Fruit fly (Drosophila melanogaster) whole organism, prepupa: ENCODE measurements around the gene unc-13-4A.

Source experiments
- CG8632 ChIP-seq: fragments of 200-800 bp; sonication (Bioruptor generic); optimal IDR thresholded peaks from 3 replicates; lab custom pipeline; 2016; ENCODE audit warnings: missing biosample characterization, missing genetic modification characterization
- Gug ChIP-seq: fragments of 200-800 bp; sonication (Bioruptor generic); IDR thresholded peaks from 2 replicates; pipeline ENCODE4 v1.3.6; 2022; ENCODE audit warnings: missing biosample characterization, missing genetic modification characterization
- Smox ChIP-seq: fragments of 200-800 bp; sonication (Bioruptor generic); optimal IDR thresholded peaks from 3 replicates; lab custom pipeline; 2016; ENCODE audit warnings: missing biosample characterization, missing genetic modification characterization
- cyc ChIP-seq: fragments of 200-800 bp; sonication (Bioruptor generic); optimal IDR thresholded peaks from 3 replicates; lab custom pipeline; 2016; ENCODE audit warnings: missing biosample characterization, missing genetic modification characterization
- fd85E ChIP-seq: fragments of 200-800 bp; sonication (Bioruptor generic); optimal IDR thresholded peaks from 3 replicates; lab custom pipeline; 2016; ENCODE audit warnings: missing biosample characterization, missing genetic modification characterization

dm6 chr3L:7312754-7313153 lies at the start of gene unc-13-4A:
- no peak for TF ChIP-seq cyc (GFP tag; lab: Kevin White, UChicago)
- no peak for TF ChIP-seq Gug (GFP tag; lab: Robert Waterston, UW)
- no peak for TF ChIP-seq Smox (GFP tag; lab: Kevin White, UChicago)
- no peak for TF ChIP-seq fd85E (GFP tag; lab: Kevin White, UChicago)
- no peak for TF ChIP-seq CG8632 (GFP tag; lab: Kevin White, UChicago)
